Worm (Caenorhabditis elegans) whole organism, late embryonic: ENCODE results near the gene C09B8.4.
A peak's percentile ranks its signal among the peaks of the same experiment; 100 is the strongest.

Source experiments
- C38D4.7 ChIP-seq: fragments of 200-800 bp; sonication (Bioruptor generic); optimal IDR thresholded peaks from 2 replicates; lab custom pipeline; 2018; ENCODE audit warnings: mild to moderate bottlenecking, missing genetic modification characterization, moderate library complexity, missing compliant biosample characterization
- K02D7.2 ChIP-seq: sonication (generic microtip); optimal IDR thresholded peaks from 2 replicates; lab custom pipeline; 2017; ENCODE audit warnings: mild to moderate bottlenecking, missing genetic modification characterization, missing compliant biosample characterization
- K09A11.1 ChIP-seq: sonication (generic microtip); optimal IDR thresholded peaks from 2 replicates; lab custom pipeline; 2017; ENCODE audit warnings: antibody characterized with exemption, mild to moderate bottlenecking, missing genetic modification characterization, missing compliant biosample characterization; ENCODE audit not compliant: insufficient read depth
- T23F11.4 ChIP-seq: fragments of 200-800 bp; sonication (Bioruptor generic); optimal IDR thresholded peaks from 2 replicates; lab custom pipeline; 2018; ENCODE audit warnings: mild to moderate bottlenecking, missing genetic modification characterization, missing compliant biosample characterization
- Y22D7AL.16 ChIP-seq: sonication (generic microtip); optimal IDR thresholded peaks from 2 replicates; lab custom pipeline; 2016; ENCODE audit warnings: missing genetic modification characterization, missing compliant biosample characterization
- ceh-19 ChIP-seq: fragments of 200-800 bp; sonication (Bioruptor generic); optimal IDR thresholded peaks from 2 replicates; lab custom pipeline; 2018; ENCODE audit warnings: mild to moderate bottlenecking, missing genetic modification characterization, missing compliant biosample characterization
- ceh-2 ChIP-seq: sonication (generic microtip); optimal IDR thresholded peaks from 2 replicates; lab custom pipeline; 2016; ENCODE audit warnings: missing genotype, missing genetic modification characterization, missing compliant biosample characterization
- ceh-22 ChIP-seq: sonication (generic microtip); optimal IDR thresholded peaks from 2 replicates; lab custom pipeline; 2017; ENCODE audit warnings: missing biosample characterization, missing genetic modification characterization
- ceh-30 ChIP-seq: fragments of 150-350 bp; optimal IDR thresholded peaks from 2 replicates; lab custom pipeline; 2014; ENCODE audit warnings: missing biosample characterization, missing genetic modification characterization
- ceh-34 ChIP-seq: sonication (generic microtip); optimal IDR thresholded peaks from 2 replicates; lab custom pipeline; 2016; ENCODE audit warnings: mild to moderate bottlenecking, missing genetic modification characterization, missing compliant biosample characterization
- ceh-48 ChIP-seq: sonication (generic microtip); optimal IDR thresholded peaks from 2 replicates; lab custom pipeline; 2016; ENCODE audit warnings: missing genetic modification characterization, inconsistent platforms, missing compliant biosample characterization
- ceh-6 ChIP-seq: fragments of 200-800 bp; sonication (Bioruptor generic); optimal IDR thresholded peaks from 2 replicates; lab custom pipeline; 2018; ENCODE audit warnings: mild to moderate bottlenecking, missing genetic modification characterization, missing compliant biosample characterization
- dmd-4 ChIP-seq: sonication (generic microtip); optimal IDR thresholded peaks from 2 replicates; lab custom pipeline; 2016; ENCODE audit warnings: borderline replicate concordance, missing genetic modification characterization, missing compliant biosample characterization
- dve-1 ChIP-seq: sonication (generic microtip); optimal IDR thresholded peaks from 2 replicates; lab custom pipeline; 2017; ENCODE audit warnings: antibody characterized with exemption, mild to moderate bottlenecking, missing genetic modification characterization, missing compliant biosample characterization
- ets-4 ChIP-seq: sonication (generic microtip); optimal IDR thresholded peaks from 2 replicates; lab custom pipeline; 2016; ENCODE audit warnings: missing genetic modification characterization, missing compliant biosample characterization
- fax-1 ChIP-seq: sonication (generic microtip); optimal IDR thresholded peaks from 2 replicates; lab custom pipeline; 2016; ENCODE audit warnings: missing genotype, missing genetic modification characterization, missing compliant biosample characterization
- hlh-30 ChIP-seq: sonication (generic microtip); optimal IDR thresholded peaks from 2 replicates; lab custom pipeline; 2017; ENCODE audit warnings: antibody characterized with exemption, missing genetic modification characterization, missing compliant biosample characterization; ENCODE audit not compliant: insufficient read depth
- nhr-11 ChIP-seq: fragments of 150-350 bp; optimal IDR thresholded peaks from 2 replicates; lab custom pipeline; 2014; ENCODE audit warnings: missing biosample characterization, missing genetic modification characterization
- nhr-232 ChIP-seq: sonication (generic microtip); optimal IDR thresholded peaks from 2 replicates; lab custom pipeline; 2016; ENCODE audit warnings: missing genetic modification characterization, missing compliant biosample characterization
- odd-2 ChIP-seq: sonication (generic microtip); optimal IDR thresholded peaks from 2 replicates; lab custom pipeline; 2017; ENCODE audit warnings: antibody characterized with exemption, mild to moderate bottlenecking, missing genetic modification characterization, missing compliant biosample characterization
- pat-9 ChIP-seq: fragments of 200-800 bp; sonication (Bioruptor generic); optimal IDR thresholded peaks from 2 replicates; lab custom pipeline; 2018; ENCODE audit warnings: mild to moderate bottlenecking, missing genetic modification characterization, moderate library complexity, missing compliant biosample characterization
- pax-1 ChIP-seq: fragments of 150-350 bp; optimal IDR thresholded peaks from 2 replicates; lab custom pipeline; 2014; ENCODE audit warnings: missing biosample characterization, missing genetic modification characterization
- pqm-1 ChIP-seq: sonication (generic microtip); optimal IDR thresholded peaks from 2 replicates; lab custom pipeline; 2016; ENCODE audit warnings: missing genetic modification characterization, missing compliant biosample characterization
- ref-2 ChIP-seq: sonication (generic microtip); optimal IDR thresholded peaks from 2 replicates; lab custom pipeline; 2016; ENCODE audit warnings: missing genetic modification characterization, missing compliant biosample characterization
- sox-4 ChIP-seq: sonication (generic microtip); optimal IDR thresholded peaks from 2 replicates; lab custom pipeline; 2017; ENCODE audit warnings: mild to moderate bottlenecking, missing genetic modification characterization, inconsistent platforms, missing compliant biosample characterization
- syd-9 ChIP-seq: sonication (generic microtip); optimal IDR thresholded peaks from 2 replicates; lab custom pipeline; 2016; ENCODE audit warnings: mild to moderate bottlenecking, missing genetic modification characterization, moderate library complexity, missing compliant biosample characterization
- tbx-2 ChIP-seq: sonication (generic microtip); optimal IDR thresholded peaks from 2 replicates; lab custom pipeline; 2016; ENCODE audit warnings: missing genetic modification characterization, missing compliant biosample characterization
- ttx-3 ChIP-seq: sonication (generic microtip); optimal IDR thresholded peaks from 2 replicates; lab custom pipeline; 2016; ENCODE audit warnings: missing genetic modification reagents, missing genetic modification characterization, missing compliant biosample characterization
- unc-86 ChIP-seq: sonication (generic microtip); optimal IDR thresholded peaks from 2 replicates; lab custom pipeline; 2016; ENCODE audit warnings: missing genetic modification characterization, missing compliant biosample characterization
- zip-5 ChIP-seq: sonication (generic microtip); optimal IDR thresholded peaks from 2 replicates; lab custom pipeline; 2016; ENCODE audit warnings: missing genetic modification characterization, missing compliant biosample characterization
- ztf-16 ChIP-seq: sonication (generic microtip); optimal IDR thresholded peaks from 2 replicates; lab custom pipeline; 2017; ENCODE audit warnings: missing genetic modification characterization, missing compliant biosample characterization

The C09B8.4 gene

DNA sequence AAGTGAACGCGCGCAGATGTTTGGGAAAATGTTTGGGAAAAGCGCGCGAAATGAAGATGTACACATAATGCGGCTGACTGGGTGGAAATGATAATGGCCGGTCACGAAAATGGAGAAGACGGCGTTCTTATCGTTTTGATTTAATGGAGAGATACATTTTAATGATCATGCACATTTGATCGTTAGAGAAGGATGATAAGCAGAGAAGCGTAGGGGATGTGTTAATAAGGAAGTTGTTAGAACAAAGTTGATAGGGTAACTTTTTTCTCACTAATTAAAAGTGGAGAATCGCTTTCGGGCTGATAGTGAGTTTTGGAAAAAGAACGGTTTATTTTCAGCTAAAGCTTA, 21.3 kb upstream of the C09B8.4 start:
- no peak for TF ChIP-seq sox-4
- no peak for TF ChIP-seq ceh-22 (tag; lab: Kevin White, UChicago)
- no peak for TF ChIP-seq ttx-3
- no peak for TF ChIP-seq ets-4
- TF ChIP-seq odd-2 (tag; lab: Kevin White, UChicago) = no peak
- no peak for TF ChIP-seq ceh-19 (GFP tag; lab: Kevin White, UChicago)
- TF ChIP-seq syd-9 (tag; lab: Kevin White, UChicago) = no peak
- TF ChIP-seq T23F11.4 (GFP tag; lab: Kevin White, UChicago) = no peak
- TF ChIP-seq C38D4.7 (GFP tag; lab: Kevin White, UChicago) = no peak
- no peak for TF ChIP-seq ceh-30 (tag; lab: Kevin White, UChicago)
- TF ChIP-seq pqm-1 = no peak
- TF ChIP-seq ceh-2 (tag; lab: Kevin White, UChicago) = no peak
- no peak for TF ChIP-seq fax-1 (tag; lab: Kevin White, UChicago)
- TF ChIP-seq K09A11.1 (tag; lab: Kevin White, UChicago) = no peak
- no peak for TF ChIP-seq ceh-48 (tag; lab: Kevin White, UChicago)
- TF ChIP-seq ceh-34 (tag; lab: Kevin White, UChicago) = no peak
- TF ChIP-seq zip-5 (tag; lab: Kevin White, UChicago) = no peak
- no peak for TF ChIP-seq dve-1 (tag; lab: Kevin White, UChicago)
- TF ChIP-seq, all 69 proteins: peak for 0

ce11 chrX:6040435-6041093, 20.8 kb upstream of the C09B8.4 start:
- TF ChIP-seq pat-9 (tag; lab: Kevin White, UChicago) (peak; percentile 34), pqm-1 (no peak)

DNA sequence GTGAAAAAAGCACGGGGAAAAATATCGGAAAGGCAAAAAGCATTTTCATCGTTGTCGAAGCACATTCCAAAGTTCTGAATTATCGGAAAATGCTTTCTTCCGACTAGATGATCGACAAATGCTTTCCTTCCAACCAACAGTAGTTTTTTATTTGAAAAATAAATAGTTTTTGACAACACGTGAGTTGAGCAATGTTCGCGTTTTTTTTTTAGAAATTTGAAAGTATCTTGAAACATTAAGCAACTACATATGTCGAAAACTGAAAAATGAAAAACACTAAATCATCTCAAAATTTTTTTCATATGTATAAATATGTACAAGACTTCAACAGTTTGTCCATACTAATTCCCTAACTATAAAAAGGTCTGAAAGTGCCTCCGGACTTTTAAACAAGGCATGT, 19.8 kb upstream of the C09B8.4 start, which contains the start of gene hsp-25:
Gene hsp-25 (minus strand): TSS at position 101 of the 400 bp plus-strand sequence.
- TF ChIP-seq tbx-2 (tag; lab: Kevin White, UChicago) (no peak), T23F11.4 (GFP tag; lab: Kevin White, UChicago) (no peak), Y22D7AL.16 (tag; lab: Kevin White, UChicago) (no peak), ceh-48 (tag; lab: Kevin White, UChicago) (no peak), syd-9 (tag; lab: Kevin White, UChicago) (no peak), unc-86 (no peak), ceh-6 (GFP tag; lab: Kevin White, UChicago) (no peak), K02D7.2 (tag; lab: Kevin White, UChicago) (no peak), ztf-16 (tag; lab: Kevin White, UChicago) (no peak), sox-4 (no peak)

- no peak for TF ChIP-seq nhr-232 (tag; lab: Kevin White, UChicago)
- no peak for TF ChIP-seq pax-1 (tag; lab: Kevin White, UChicago)
- TF ChIP-seq ref-2 (tag; lab: Kevin White, UChicago) = no peak
- TF ChIP-seq hlh-30 (tag; lab: Kevin White, UChicago) = no peak
- TF ChIP-seq pat-9 (tag; lab: Kevin White, UChicago) = no peak
- TF ChIP-seq odd-2 (tag; lab: Kevin White, UChicago) = no peak
- TF ChIP-seq dve-1 (tag; lab: Kevin White, UChicago) = no peak
- TF ChIP-seq dmd-4 (tag; lab: Kevin White, UChicago) = no peak
These were observed 11.4 kb upstream of the C09B8.4 start, which contains the start of gene ipp-5 for ce11 chrX:6031169-6031568. Gene ipp-5, plus strand, starts transcription at chrX:6031469.

ce11 chrX:6029075-6029474, 9.3 kb upstream of the C09B8.4 start:
- TF ChIP-seq nhr-11 (tag; lab: Kevin White, UChicago) (no peak), syd-9 (tag; lab: Kevin White, UChicago) (no peak), C38D4.7 (GFP tag; lab: Kevin White, UChicago) (no peak)
